Fruit fly (Drosophila melanogaster): ENCODE data around the gene Gr22f.

Gene Gr22f

dm6 chr2L:1722260-1722659, 34.0 kb downstream of the Gr22f start:
- no peak for TF ChIP-seq dmrt99B (tag; optimal IDR thresholded peaks at IDR 0.05)
- TF ChIP-seq Ets65A (GFP tag): peak; percentile 15
- no peak for TF ChIP-seq disco-r (GFP tag; optimal IDR thresholded peaks at IDR 0.05)
- no peak for TF ChIP-seq CG13775 (GFP tag; optimal IDR thresholded peaks at IDR 0.05)
- no peak for TF ChIP-seq CG3407 (GFP tag; optimal IDR thresholded peaks at IDR 0.05)
- no peak for TF ChIP-seq psq (GFP tag; optimal IDR thresholded peaks at IDR 0.05)
- TF ChIP-seq tin (GFP tag; optimal IDR thresholded peaks at IDR 0.05): no peak
- TF ChIP-seq Pdp1 (GFP tag; optimal IDR thresholded peaks at IDR 0.05): peak in 1 of 2 experiments; percentile 36
- no peak for TF ChIP-seq Hr78 (GFP tag; optimal IDR thresholded peaks at IDR 0.05)
- TF ChIP-seq Med (GFP tag): peak; percentile 7
- TF ChIP-seq stc (GFP tag; IDR thresholded peaks at IDR 0.05): 0 out of 2 replicates have a peak, but pooled peaks have one; percentile 10

- peak; percentile 34 for TF ChIP-seq CG10543 (GFP tag; optimal IDR thresholded peaks at IDR 0.05)
- peak; percentile 47; the same call in 1 of the 2 replicates for TF ChIP-seq NFAT (GFP tag; IDR thresholded peaks at IDR 0.05)
- peak; percentile 72 for TF ChIP-seq GATAe (GFP tag; conservative IDR thresholded peaks at IDR 0.05)
- peak; percentile 44 for TF ChIP-seq mirr (GFP tag; optimal IDR thresholded peaks at IDR 0.05)
- no peak for TF ChIP-seq Myb (GFP tag; optimal IDR thresholded peaks at IDR 0.05)
- TF ChIP-seq sug (tag; optimal IDR thresholded peaks at IDR 0.05): peak; percentile 98
- no peak for TF ChIP-seq lov (optimal IDR thresholded peaks at IDR 0.05)
- 0 out of 3 replicates have a peak, but pooled peaks have one; percentile 36 for TF ChIP-seq lov (GFP tag; IDR thresholded peaks at IDR 0.05)
- TF ChIP-seq exex (tag; optimal IDR thresholded peaks at IDR 0.05): peak; percentile 58
- 0 out of 4 replicates have a peak, but pooled peaks have one; percentile 33 for TF ChIP-seq chinmo (GFP tag; IDR thresholded peaks at IDR 0.05; ENCODE audit: partially characterized antibody)
- TF ChIP-seq CG34376 (GFP tag; optimal IDR thresholded peaks at IDR 0.05): peak; percentile 72
- TF ChIP-seq lab (GFP tag; optimal IDR thresholded peaks at IDR 0.05): peak; percentile 35
- no peak for TF ChIP-seq NfI (GFP tag; optimal IDR thresholded peaks at IDR 0.05)
- TF ChIP-seq zfh2 (GFP tag; optimal IDR thresholded peaks at IDR 0.05): no peak
- TF ChIP-seq Pdp1 (GFP tag; optimal IDR thresholded peaks at IDR 0.05): peak in 1 of 2 experiments; percentile 4
- no peak for TF ChIP-seq CG4424 (GFP tag; optimal IDR thresholded peaks at IDR 0.05)
- TF ChIP-seq CG9817 (tag; optimal IDR thresholded peaks at IDR 0.05): no peak
- TF ChIP-seq crol (GFP tag; IDR thresholded peaks at IDR 0.05): peak; percentile 26; the same call in 1 of the 2 replicates
- peak; percentile 51 for TF ChIP-seq CG12769 (tag; optimal IDR thresholded peaks at IDR 0.05)
- TF ChIP-seq CG7987 (GFP tag; optimal IDR thresholded peaks at IDR 0.05): peak; percentile 8
- TF ChIP-seq Dbx (GFP tag; IDR thresholded peaks at IDR 0.05): 0 out of 3 replicates have a peak, but pooled peaks have one; percentile 10
- peak; percentile 13 for TF ChIP-seq cg (GFP tag; optimal IDR thresholded peaks at IDR 0.05)
- TF ChIP-seq grn (GFP tag; optimal IDR thresholded peaks at IDR 0.05): peak; percentile 12
- no peak for TF ChIP-seq ttk (GFP tag; IDR thresholded peaks at IDR 0.05)
- no peak for TF ChIP-seq ATbp (GFP tag; optimal IDR thresholded peaks at IDR 0.05)
- TF ChIP-seq Taf1 (GFP tag; IDR thresholded peaks at IDR 0.05): no peak
- TF ChIP-seq rib (GFP tag; IDR thresholded peaks at IDR 0.05): peak; percentile 76; the same call in 1 of the 2 replicates
- peak; percentile 1 for TF ChIP-seq CG8290 (GFP tag; optimal IDR thresholded peaks at IDR 0.05)
- no peak for TF ChIP-seq CG8290 (tag; optimal IDR thresholded peaks at IDR 0.05)
- TF ChIP-seq sd (tag; optimal IDR thresholded peaks at IDR 0.05): peak; percentile 96
- peak; percentile 81 for TF ChIP-seq cwo (GFP tag; optimal IDR thresholded peaks at IDR 0.05)
- peak; percentile 69 for TF ChIP-seq Med (GFP tag)
Observed at dm6 chr2L:1720846-1721506, 35.3 kb downstream of the Gr22f start.
